Worm (Caenorhabditis elegans) whole organism, young adult: Measurements from ENCODE around the gene sri-33.

ENCODE experiments used
- C06A6.2 ChIP-seq: fragments of 200-800 bp; sonication (Bioruptor generic); conservative IDR thresholded peaks from 2 replicates; pipeline ENCODE4 v1.3.6; 2022; ENCODE audit warnings: missing genetic modification characterization, missing compliant biosample characterization
- T26A5.8 ChIP-seq: sonication (generic microtip); optimal IDR thresholded peaks from 2 replicates; lab custom pipeline; 2016; ENCODE audit warnings: missing genetic modification characterization, missing compliant biosample characterization
- Y79H2A.3 ChIP-seq: fragments of 200-800 bp; sonication (Bioruptor generic); conservative IDR thresholded peaks from 2 replicates; pipeline ENCODE4 v1.3.6; 2022; ENCODE audit warnings: missing genetic modification reagents, missing genetic modification characterization, missing compliant biosample characterization
- attf-3 ChIP-seq: fragments of 200-800 bp; sonication (Bioruptor generic); conservative IDR thresholded peaks from 2 replicates; pipeline ENCODE4 v1.3.6; 2022; ENCODE audit warnings: missing genetic modification reagents, missing genetic modification characterization, missing compliant biosample characterization
- ekl-4 ChIP-seq: fragments of 200-800 bp; sonication (Bioruptor generic); IDR thresholded peaks from 2 replicates; pipeline ENCODE4 v1.3.6; 2022; ENCODE audit warnings: missing genetic modification reagents, missing genetic modification characterization, missing compliant biosample characterization
- hlh-26 ChIP-seq: fragments of 200-800 bp; sonication (Bioruptor generic); conservative IDR thresholded peaks from 2 replicates; pipeline ENCODE4 v1.3.6; 2022; ENCODE audit warnings: missing genetic modification reagents, missing genetic modification characterization, missing compliant biosample characterization
- hrde-1 ChIP-seq: sonication (generic microtip); optimal IDR thresholded peaks from 2 replicates; lab custom pipeline; 2016; ENCODE audit warnings: missing genetic modification characterization, mild to moderate bottlenecking, missing compliant biosample characterization, moderate library complexity, missing genotype, missing genetic modification reagents, borderline replicate concordance
- lir-1 ChIP-seq: fragments of 200-800 bp; sonication (Bioruptor generic); conservative IDR thresholded peaks from 2 replicates; pipeline ENCODE4 v1.3.6; 2022; ENCODE audit warnings: missing genetic modification reagents, missing genetic modification characterization, missing compliant biosample characterization
- pha-4 ChIP-seq: fragments of 150-350 bp; sonication (generic microtip); optimal IDR thresholded peaks from 2 replicates; lab custom pipeline; 2014; ENCODE audit warnings: missing biosample characterization, missing genetic modification reagents, missing genetic modification characterization
- sea-2 ChIP-seq: fragments of 200-800 bp; sonication (Bioruptor generic); IDR thresholded peaks from 2 replicates; pipeline ENCODE4 v1.3.6; 2022; ENCODE audit warnings: missing genetic modification characterization, missing compliant biosample characterization
- zfh-2 ChIP-seq: fragments of 200-800 bp; sonication (Bioruptor generic); conservative IDR thresholded peaks from 2 replicates; pipeline ENCODE4 v1.3.6; 2022; ENCODE audit warnings: missing genetic modification reagents, missing genetic modification characterization, missing compliant biosample characterization
- ztf-22 ChIP-seq: fragments of 200-800 bp; sonication (Bioruptor generic); optimal IDR thresholded peaks from 2 replicates; lab custom pipeline; 2018; ENCODE audit warnings: mild to moderate bottlenecking, missing genetic modification characterization, moderate library complexity, missing compliant biosample characterization
- ztf-26 ChIP-seq: sonication (generic microtip); optimal IDR thresholded peaks from 2 replicates; lab custom pipeline; 2017; ENCODE audit warnings: missing genetic modification characterization, missing compliant biosample characterization

- TF ChIP-seq pha-4 (tag; lab: Kevin White, UChicago) (no peak), hlh-26 (no peak), lir-1 (GFP tag; lab: Robert Waterston, UW) (no peak), sea-2 (GFP tag; lab: Robert Waterston, UW) (no peak), T26A5.8 (tag; lab: Kevin White, UChicago) (no peak), Y79H2A.3 (GFP tag; lab: Robert Waterston, UW) (no peak), C06A6.2 (no peak), ztf-22 (no peak), ztf-26 (tag; lab: Kevin White, UChicago) (no peak), zfh-2 (GFP tag; lab: Robert Waterston, UW) (no peak), attf-3 (GFP tag; lab: Robert Waterston, UW) (no peak), ekl-4 (GFP tag; lab: Robert Waterston, UW) (no peak), hrde-1 (tag; lab: Kevin White, UChicago) (no peak)
These were observed 10.8 kb downstream of the sri-33 start, which contains the start of gene T10D4.15 for ce11 chrII:3145842-3146241.
